Worm (Caenorhabditis elegans) whole organism, late embryonic: Measurements from ENCODE around the gene F01D4.8.

Experiments used
- ama-1 ChIP-seq: fragments of 150-350 bp; optimal IDR thresholded peaks from 2 replicates; lab custom pipeline; 2014
- elt-2 ChIP-seq: sonication (generic microtip); optimal IDR thresholded peaks from 2 replicates; lab custom pipeline; 2016; ENCODE audit warnings: missing genetic modification reagents, missing genetic modification characterization, missing compliant biosample characterization
- hlh-30 ChIP-seq: sonication (generic microtip); optimal IDR thresholded peaks from 2 replicates; lab custom pipeline; 2017; ENCODE audit warnings: antibody characterized with exemption, missing genetic modification characterization, missing compliant biosample characterization; ENCODE audit not compliant: insufficient read depth
- nfya-1 ChIP-seq: sonication (generic microtip); optimal IDR thresholded peaks from 2 replicates; lab custom pipeline; 2017; ENCODE audit warnings: missing genetic modification characterization, mild to moderate bottlenecking, missing compliant biosample characterization, antibody characterized with exemption, moderate library complexity
- nhr-11 ChIP-seq: fragments of 150-350 bp; optimal IDR thresholded peaks from 2 replicates; lab custom pipeline; 2014; ENCODE audit warnings: missing biosample characterization, missing genetic modification characterization
- npax-4 ChIP-seq: sonication (generic microtip); optimal IDR thresholded peaks from 2 replicates; lab custom pipeline; 2016; ENCODE audit warnings: missing genetic modification characterization, missing compliant biosample characterization
- rnt-1 ChIP-seq: sonication (generic microtip); optimal IDR thresholded peaks from 2 replicates; lab custom pipeline; 2016; ENCODE audit warnings: missing genetic modification characterization, missing compliant biosample characterization
- sox-2 ChIP-seq: fragments of 200-800 bp; sonication (Bioruptor generic); IDR thresholded peaks from 2 replicates; pipeline ENCODE4 v1.3.6; 2022; ENCODE audit warnings: missing genetic modification reagents, missing genetic modification characterization, missing compliant biosample characterization
- syd-9 ChIP-seq: sonication (generic microtip); optimal IDR thresholded peaks from 2 replicates; lab custom pipeline; 2016; ENCODE audit warnings: mild to moderate bottlenecking, missing genetic modification characterization, moderate library complexity, missing compliant biosample characterization
- ttx-3 ChIP-seq: sonication (generic microtip); optimal IDR thresholded peaks from 2 replicates; lab custom pipeline; 2016; ENCODE audit warnings: missing genetic modification reagents, missing genetic modification characterization, missing compliant biosample characterization

DNA sequence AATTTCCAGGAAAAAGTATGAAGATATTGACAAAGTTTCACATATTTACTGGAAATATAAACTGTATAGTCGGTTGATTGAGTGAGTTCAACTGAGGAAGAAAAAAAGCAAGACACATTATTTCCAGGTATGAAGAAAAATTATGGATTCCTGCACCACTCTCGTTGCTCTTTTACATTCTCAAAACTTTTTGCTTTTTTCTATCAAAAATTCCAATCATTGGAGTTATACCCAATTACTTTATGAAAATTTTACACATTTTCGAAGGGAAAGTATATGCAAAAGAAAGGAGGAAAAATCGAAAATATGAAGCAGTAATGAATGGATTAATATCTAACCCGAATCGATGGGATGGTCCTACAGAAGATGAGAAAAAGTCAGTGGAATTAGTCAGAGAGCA is 10.0 kb downstream of the F01D4.8 start:
- TF ChIP-seq hlh-30 (tag; lab: Kevin White, UChicago) (no peak), nfya-1 (tag; lab: Kevin White, UChicago) (no peak), elt-2 (tag; lab: Kevin White, UChicago) (no peak), rnt-1 (no peak), npax-4 (tag; lab: Kevin White, UChicago) (no peak), nhr-11 (no peak), syd-9 (tag; lab: Kevin White, UChicago) (no peak), ttx-3 (tag; lab: Kevin White, UChicago) (no peak), ama-1 (no peak), sox-2 (GFP tag; lab: Robert Waterston, UW) (no peak)
